Fruit fly (Drosophila melanogaster) whole organism, embryonic: ENCODE measurements around the gene Hap40.

Experiments used
- CG10209 ChIP-seq: fragments of 200-800 bp; sonication (Bioruptor generic); optimal IDR thresholded peaks from 3 replicates; lab custom pipeline; 2017; ENCODE audit warnings: missing biosample characterization, mild to moderate bottlenecking, missing genetic modification characterization, missing genetic modification reagents
- CG10267 ChIP-seq: fragments of 200-800 bp; sonication (Bioruptor generic); optimal IDR thresholded peaks from 2 replicates; lab custom pipeline; 2018; ENCODE audit warnings: missing biosample characterization, mild to moderate bottlenecking, missing genetic modification characterization, moderate library complexity
- CG11696 ChIP-seq: fragments of 200-800 bp; sonication (Bioruptor generic); IDR thresholded peaks from 2 replicates; pipeline ENCODE4 v1.3.6; 2022; ENCODE audit warnings: missing biosample characterization, missing genetic modification characterization
- CG11723 ChIP-seq: fragments of 200-800 bp; sonication (Bioruptor generic); optimal IDR thresholded peaks from 2 replicates; lab custom pipeline; 2017; ENCODE audit warnings: missing biosample characterization, mild to moderate bottlenecking, missing genetic modification characterization
- CG12769 ChIP-seq: fragments of 200-800 bp; sonication (Bioruptor generic); optimal IDR thresholded peaks from 2 replicates; lab custom pipeline; 2019; ENCODE audit warnings: missing biosample characterization, mild to moderate bottlenecking, missing genetic modification characterization, moderate library complexity
- CG14710 ChIP-seq: fragments of 200-800 bp; sonication (Bioruptor generic); optimal IDR thresholded peaks from 3 replicates; lab custom pipeline; 2019; ENCODE audit warnings: missing biosample characterization, mild to moderate bottlenecking, missing genetic modification characterization, moderate library complexity
- CG1529 ChIP-seq: fragments of 200-800 bp; sonication (Bioruptor generic); optimal IDR thresholded peaks from 3 replicates; lab custom pipeline; 2018; ENCODE audit warnings: missing biosample characterization, missing genetic modification characterization
- CG17385 ChIP-seq: fragments of 200-800 bp; sonication (Bioruptor generic); optimal IDR thresholded peaks from 3 replicates; lab custom pipeline; 2018; ENCODE audit warnings: missing biosample characterization, mild to moderate bottlenecking, missing genetic modification characterization
- CG18619 ChIP-seq: fragments of 200-800 bp; sonication (Bioruptor generic); optimal IDR thresholded peaks from 3 replicates; lab custom pipeline; 2017; ENCODE audit warnings: missing biosample characterization, mild to moderate bottlenecking, missing genetic modification characterization
- CG2889 ChIP-seq: fragments of 200-800 bp; sonication (Bioruptor generic); IDR thresholded peaks from 3 replicates; pipeline ENCODE4 v1.3.6; 2022; ENCODE audit warnings: missing biosample characterization, missing genetic modification characterization
- CG3995 ChIP-seq: fragments of 200-800 bp; sonication (Bioruptor generic); optimal IDR thresholded peaks from 3 replicates; lab custom pipeline; 2016; ENCODE audit warnings: missing biosample characterization, missing genetic modification characterization
- CG42726 ChIP-seq: fragments of 200-800 bp; sonication (Bioruptor generic); IDR thresholded peaks from 2 replicates; pipeline ENCODE4 v1.3.6; 2022; ENCODE audit warnings: missing biosample characterization, missing genetic modification characterization; ENCODE audit not compliant: partially characterized antibody
- CG4328 ChIP-seq: fragments of 200-800 bp; sonication (Bioruptor generic); optimal IDR thresholded peaks from 3 replicates; lab custom pipeline; 2017; ENCODE audit warnings: missing biosample characterization, missing genetic modification reagents, missing genetic modification characterization
- CG4617 ChIP-seq: fragments of 200-800 bp; sonication (Bioruptor generic); optimal IDR thresholded peaks from 3 replicates; lab custom pipeline; 2016; ENCODE audit warnings: missing biosample characterization, missing genetic modification characterization, borderline replicate concordance
- CG4730 ChIP-seq: fragments of 200-800 bp; sonication (Bioruptor generic); IDR thresholded peaks from 2 replicates; pipeline ENCODE4 v1.3.6; 2022; ENCODE audit warnings: missing biosample characterization, missing genetic modification characterization
- CG8765 ChIP-seq: fragments of 200-800 bp; sonication (Bioruptor generic); IDR thresholded peaks from 2 replicates; pipeline ENCODE4 v1.3.6; 2022; ENCODE audit warnings: missing biosample characterization, missing genetic modification characterization
- CG9727 ChIP-seq: fragments of 200-800 bp; sonication (Bioruptor generic); optimal IDR thresholded peaks from 3 replicates; lab custom pipeline; 2017; ENCODE audit warnings: missing biosample characterization, mild to moderate bottlenecking, missing genetic modification characterization
- CG9817 ChIP-seq: fragments of 200-800 bp; sonication (Bioruptor generic); optimal IDR thresholded peaks from 2 replicates; lab custom pipeline; 2018; ENCODE audit warnings: missing biosample characterization, mild to moderate bottlenecking, missing genetic modification characterization, moderate library complexity
- CG9876 ChIP-seq: fragments of 200-800 bp; sonication (Bioruptor generic); optimal IDR thresholded peaks from 2 replicates; lab custom pipeline; 2016; ENCODE audit warnings: missing biosample characterization, missing genetic modification characterization
- D19B ChIP-seq: fragments of 200-800 bp; sonication (Bioruptor generic); optimal IDR thresholded peaks from 2 replicates; lab custom pipeline; 2017; ENCODE audit warnings: missing biosample characterization, mild to moderate bottlenecking, missing genetic modification characterization
- Dek ChIP-seq: fragments of 200-800 bp; sonication (Bioruptor generic); optimal IDR thresholded peaks from 3 replicates; lab custom pipeline; 2019; ENCODE audit warnings: missing biosample characterization, mild to moderate bottlenecking, missing genetic modification characterization, moderate library complexity
- Dp ChIP-seq: fragments of 200-800 bp; sonication (Bioruptor generic); optimal IDR thresholded peaks from 2 replicates; lab custom pipeline; 2018; ENCODE audit warnings: missing biosample characterization, mild to moderate bottlenecking, missing genetic modification characterization, moderate library complexity
- Ets65A ChIP-seq: fragments of 200-800 bp; sonication (Bioruptor generic); peaks from one replicate; lab custom pipeline; 2016; ENCODE audit warnings: missing biosample characterization, missing genetic modification characterization
- Hr39 ChIP-seq: fragments of >200 bp; optimal IDR thresholded peaks from 2 replicates; lab custom pipeline; 2017
- Mrtf ChIP-seq: fragments of 200-800 bp; sonication (Bioruptor generic); IDR thresholded peaks from 3 replicates; pipeline ENCODE4 v1.3.6; 2022; ENCODE audit warnings: missing biosample characterization, missing genetic modification characterization
- Nf-YC ChIP-seq: fragments of 200-800 bp; optimal IDR thresholded peaks from 3 replicates; lab custom pipeline; 2019; ENCODE audit warnings: missing biosample characterization, mild to moderate bottlenecking, missing genetic modification characterization, moderate library complexity
- Oaz ChIP-seq: fragments of 200-800 bp; sonication (Bioruptor generic); IDR thresholded peaks from 2 replicates; pipeline ENCODE4 v1.3.6; 2022; ENCODE audit warnings: missing biosample characterization, missing genetic modification characterization
- Ravus ChIP-seq: fragments of 200-800 bp; sonication (Bioruptor generic); IDR thresholded peaks from 2 replicates; pipeline ENCODE4 v1.3.6; 2022; ENCODE audit warnings: missing biosample characterization, missing genetic modification characterization
- Scr ChIP-seq: fragments of 200-800 bp; sonication (Bioruptor generic); IDR thresholded peaks from 2 replicates; pipeline ENCODE4 v1.3.6; 2022; ENCODE audit warnings: missing biosample characterization, missing genetic modification characterization; ENCODE audit not compliant: partially characterized antibody
- Sox100B ChIP-seq: fragments of 200-800 bp; sonication (Bioruptor generic); optimal IDR thresholded peaks from 3 replicates; lab custom pipeline; 2018; ENCODE audit warnings: missing biosample characterization, mild to moderate bottlenecking, missing genetic modification characterization
- Spps ChIP-seq: fragments of 200-800 bp; sonication (Bioruptor generic); optimal IDR thresholded peaks from 2 replicates; lab custom pipeline; 2018; ENCODE audit warnings: missing biosample characterization, mild to moderate bottlenecking, missing genetic modification characterization
- amos ChIP-seq: fragments of 200-800 bp; sonication (Bioruptor generic); IDR thresholded peaks from 2 replicates; pipeline ENCODE4 v1.3.6; 2022; ENCODE audit warnings: missing biosample characterization, missing genetic modification characterization; ENCODE audit not compliant: partially characterized antibody
- ase ChIP-seq: fragments of 200-800 bp; sonication (Bioruptor generic); IDR thresholded peaks from 3 replicates; pipeline ENCODE4 v1.3.6; 2022; ENCODE audit warnings: missing biosample characterization, missing genetic modification characterization
- az2 ChIP-seq: fragments of 200-800 bp; sonication (Bioruptor generic); optimal IDR thresholded peaks from 3 replicates; lab custom pipeline; 2016; ENCODE audit warnings: missing biosample characterization, missing genetic modification characterization
- bab2 ChIP-seq: fragments of 200-800 bp; sonication (Bioruptor generic); optimal IDR thresholded peaks from 2 replicates; lab custom pipeline; 2016; ENCODE audit warnings: missing biosample characterization, missing genetic modification characterization
- br ChIP-seq: fragments of >200 bp; optimal IDR thresholded peaks from 2 replicates; lab custom pipeline; 2017
- bsh ChIP-seq, 2 experiments: fragments of 200-800 bp; sonication (Bioruptor generic); optimal IDR thresholded peaks; 2 replicates each; lab custom pipeline; 2017 to 2018; ENCODE audit warnings: mild to moderate bottlenecking in 2 of 2, missing biosample characterization in 2 of 2, missing genetic modification characterization in 2 of 2, moderate library complexity in 1 of 2
- dmrt11E ChIP-seq: fragments of 200-800 bp; sonication (Bioruptor generic); optimal IDR thresholded peaks from 3 replicates; lab custom pipeline; 2018; ENCODE audit warnings: missing biosample characterization, mild to moderate bottlenecking, missing genetic modification characterization, moderate library complexity
- gfzf ChIP-seq: fragments of 200-800 bp; sonication (Bioruptor generic); optimal IDR thresholded peaks from 2 replicates; lab custom pipeline; 2016; ENCODE audit warnings: missing biosample characterization, mild to moderate bottlenecking, missing genetic modification characterization, moderate library complexity
- knrl ChIP-seq: fragments of 200-800 bp; sonication (Bioruptor generic); IDR thresholded peaks from 3 replicates; pipeline ENCODE4 v1.3.6; 2022; ENCODE audit warnings: missing biosample characterization, missing genetic modification characterization; ENCODE audit not compliant: partially characterized antibody
- maf-S ChIP-seq: fragments of 200-800 bp; sonication (Bioruptor generic); optimal IDR thresholded peaks from 2 replicates; lab custom pipeline; 2016; ENCODE audit warnings: missing biosample characterization, missing genetic modification characterization
- pho ChIP-seq: fragments of 200-800 bp; sonication (Bioruptor generic); optimal IDR thresholded peaks from 2 replicates; lab custom pipeline; 2016; ENCODE audit warnings: missing biosample characterization, missing genetic modification characterization
- ranshi ChIP-seq: fragments of 200-800 bp; sonication (Bioruptor generic); IDR thresholded peaks from 2 replicates; pipeline ENCODE4 v1.3.6; 2022; ENCODE audit warnings: missing biosample characterization, missing genetic modification characterization
- scrt ChIP-seq: fragments of 200-800 bp; sonication (Bioruptor generic); optimal IDR thresholded peaks from 2 replicates; lab custom pipeline; 2018; ENCODE audit warnings: missing biosample characterization, mild to moderate bottlenecking, missing genetic modification characterization, moderate library complexity
- tna ChIP-seq: fragments of 200-800 bp; sonication (Bioruptor generic); IDR thresholded peaks from 2 replicates; pipeline ENCODE4 v1.3.6; 2022; ENCODE audit warnings: missing biosample characterization, missing genetic modification characterization; ENCODE audit not compliant: partially characterized antibody
- vfl ChIP-seq: fragments of 200-800 bp; sonication (Bioruptor generic); optimal IDR thresholded peaks from 2 replicates; lab custom pipeline; 2016; ENCODE audit warnings: missing biosample characterization, missing genetic modification characterization
- z ChIP-seq: fragments of 200-800 bp; sonication (Bioruptor generic); IDR thresholded peaks from 3 replicates; pipeline ENCODE4 v1.3.6; 2022; ENCODE audit warnings: missing biosample characterization, missing genetic modification characterization
- zf30C ChIP-seq: fragments of 200-800 bp; sonication (Bioruptor generic); optimal IDR thresholded peaks from 3 replicates; lab custom pipeline; 2018; ENCODE audit warnings: missing biosample characterization, mild to moderate bottlenecking, missing genetic modification characterization

Gene Hap40

dm6 chrX:15709984-15710750 lies 6.2 kb downstream of the Hap40 start, which contains the start of the genes CG9281 and CG15601 (continued):
- TF ChIP-seq CG1529 (GFP tag; lab: Kevin White, UChicago) (no peak), Dp (peak; percentile 38), CG4328 (peak; percentile 13), D19B (GFP tag; lab: Kevin White, UChicago) (no peak), CG9876 (GFP tag; lab: Kevin White, UChicago) (no peak), CG42726 (GFP tag; lab: Robert Waterston, UW) (no peak)

dm6 chrX:15710751-15711179 lies 6.8 kb downstream of the Hap40 start:
- TF ChIP-seq Scr (GFP tag; lab: Robert Waterston, UW), result no peak
- no peak for TF ChIP-seq ranshi (GFP tag; lab: Robert Waterston, UW)
- TF ChIP-seq Hr39, result no peak
- TF ChIP-seq maf-S (GFP tag; lab: Kevin White, UChicago), result no peak
- TF ChIP-seq CG4617 (GFP tag; lab: Kevin White, UChicago), result peak; percentile 13
- TF ChIP-seq CG9817 (tag; lab: Kevin White, UChicago), result no peak
- no peak for TF ChIP-seq ase (GFP tag; lab: Robert Waterston, UW)
- TF ChIP-seq Dp, result peak; percentile 3
- no peak for TF ChIP-seq CG10209 (GFP tag; lab: Kevin White, UChicago)
- no peak for TF ChIP-seq tna (GFP tag; lab: Robert Waterston, UW)
- no peak for TF ChIP-seq pho (GFP tag; lab: Kevin White, UChicago)
- no peak for TF ChIP-seq CG12769
- no peak for TF ChIP-seq az2 (GFP tag; lab: Kevin White, UChicago)
- TF ChIP-seq vfl, result no peak
- no peak for TF ChIP-seq CG2889 (GFP tag; lab: Robert Waterston, UW)
- no peak for TF ChIP-seq bab2
- TF ChIP-seq bsh (GFP tag; optimal IDR thresholded peaks at IDR 0.05; lab: Kevin White, UChicago), result no peak
- no peak for TF ChIP-seq CG17385
- no peak for TF ChIP-seq Ets65A (GFP tag; lab: Kevin White, UChicago)
- no peak for TF ChIP-seq dmrt11E (tag; lab: Kevin White, UChicago)
- TF ChIP-seq CG9727, result peak; percentile 5
- TF ChIP-seq CG11696 (GFP tag; lab: Robert Waterston, UW), result no peak
- peak; percentile 85 for TF ChIP-seq CG3995
- TF ChIP-seq CG8765 (GFP tag; lab: Robert Waterston, UW), result no peak
- TF ChIP-seq Spps (tag; lab: Kevin White, UChicago), result no peak
- no peak for TF ChIP-seq Oaz (GFP tag; lab: Robert Waterston, UW)
- no peak for TF ChIP-seq scrt (GFP tag; lab: Kevin White, UChicago)
- 0 out of 2 replicates have a peak, but pooled peaks have one; percentile 8 for TF ChIP-seq amos (GFP tag; lab: Robert Waterston, UW)
- TF ChIP-seq z, result no peak
- TF ChIP-seq CG4730, result no peak
- no peak for TF ChIP-seq CG11723 (GFP tag; lab: Kevin White, UChicago)
- TF ChIP-seq br (lab: Kevin White, UChicago), result no peak
- no peak for TF ChIP-seq CG18619 (GFP tag; lab: Kevin White, UChicago)
- peak; percentile 7 for TF ChIP-seq CG10267
- no peak for TF ChIP-seq Ravus (GFP tag; lab: Robert Waterston, UW)
- peak; percentile 72 for TF ChIP-seq CG14710 (tag; lab: Kevin White, UChicago)
- TF ChIP-seq Nf-YC (tag; lab: Kevin White, UChicago), result no peak
- TF ChIP-seq zf30C, result no peak
- TF ChIP-seq Mrtf (GFP tag; lab: Robert Waterston, UW), result no peak
- no peak for TF ChIP-seq Dek
- TF ChIP-seq gfzf, result peak; percentile 61
- no peak for TF ChIP-seq knrl (GFP tag; lab: Robert Waterston, UW)
- no peak for TF ChIP-seq Sox100B (GFP tag; lab: Kevin White, UChicago)
